Worm (Caenorhabditis elegans): Measurements from ENCODE around the gene ZK697.1.

The ZK697.1 gene

ce11 chrV:1725353-1725752 is 27.2 kb upstream of the ZK697.1 start, which contains the start of gene sri-27:
sri-27 (plus strand) TSS chrV:1725653.
- TF ChIP-seq aha-1 (tag; optimal IDR thresholded peaks at IDR 0.05) = no peak
- no peak for TF ChIP-seq pax-3 (tag; optimal IDR thresholded peaks at IDR 0.05)
- no peak for TF ChIP-seq lin-13 (GFP tag; optimal IDR thresholded peaks at IDR 0.05)

- TF ChIP-seq nhr-20 (tag; optimal IDR thresholded peaks at IDR 0.05) (peak; percentile 29), nhr-77 (tag; optimal IDR thresholded peaks at IDR 0.05) (no peak)
Observed at ce11 chrV:1731918-1732317, 20.7 kb upstream of the ZK697.1 start, which contains the start of gene gst-21. gst-21 (minus strand) TSS chrV:1732018.

- no peak for TF ChIP-seq isw-1 (GFP tag; IDR thresholded peaks at IDR 0.05)
- TF ChIP-seq ceh-8 (GFP tag; optimal IDR thresholded peaks at IDR 0.05) = no peak
- no peak for TF ChIP-seq nhr-85 (tag)
- TF ChIP-seq lin-35 (GFP tag; optimal IDR thresholded peaks at IDR 0.05) = no peak
- no peak for TF ChIP-seq ama-1 (optimal IDR thresholded peaks at IDR 0.05)
- TF ChIP-seq tlp-1 (tag; optimal IDR thresholded peaks at IDR 0.05) = no peak
- TF ChIP-seq lsy-2 (tag; optimal IDR thresholded peaks at IDR 0.05) = no peak
- TF ChIP-seq aly-2 (tag; optimal IDR thresholded peaks at IDR 0.05) = no peak
- TF ChIP-seq ceh-63 (GFP tag; optimal IDR thresholded peaks at IDR 0.05) = no peak
- TF ChIP-seq F16B12.6 (tag; optimal IDR thresholded peaks at IDR 0.05) = no peak
- TF ChIP-seq nhr-71 (tag; optimal IDR thresholded peaks at IDR 0.05) = no peak
- TF ChIP-seq elt-2 (tag; optimal IDR thresholded peaks at IDR 0.05) = no peak
- no peak for TF ChIP-seq unc-86 (tag; optimal IDR thresholded peaks at IDR 0.05)
Observed at ce11 chrV:1734569-1734968, 18.0 kb upstream of the ZK697.1 start, which contains the start of gene str-160. str-160 (plus strand) TSS chrV:1734869.

ce11 chrV:1741074-1741473 is 11.5 kb upstream of the ZK697.1 start, which contains the start of gene srab-25:
srab-25 (minus strand) TSS chrV:1741174.
- TF ChIP-seq pax-3 (tag; optimal IDR thresholded peaks at IDR 0.05) = no peak
- no peak for TF ChIP-seq nhr-71 (tag; optimal IDR thresholded peaks at IDR 0.05)
- no peak for TF ChIP-seq hlh-17 (GFP tag; optimal IDR thresholded peaks at IDR 0.05; ENCODE audit: borderline replicate concordance)
- TF ChIP-seq unc-130 (tag; optimal IDR thresholded peaks at IDR 0.05) = no peak
- TF ChIP-seq zag-1 (tag; optimal IDR thresholded peaks at IDR 0.05) = no peak
- no peak for TF ChIP-seq hpl-2 (GFP tag; optimal IDR thresholded peaks at IDR 0.05)
- no peak for TF ChIP-seq mef-2 (tag; optimal IDR thresholded peaks at IDR 0.05)
- no peak for TF ChIP-seq ceh-8 (GFP tag; optimal IDR thresholded peaks at IDR 0.05)
- TF ChIP-seq aly-2 (tag; optimal IDR thresholded peaks at IDR 0.05) = no peak
- no peak for TF ChIP-seq fkh-10 (GFP tag; optimal IDR thresholded peaks at IDR 0.05)
- TF ChIP-seq sptf-1 (tag; optimal IDR thresholded peaks at IDR 0.05) = no peak
- no peak for TF ChIP-seq mab-9 (GFP tag; IDR thresholded peaks at IDR 0.05)
- no peak for TF ChIP-seq vab-15 (tag; optimal IDR thresholded peaks at IDR 0.05)
- no peak for TF ChIP-seq dsc-1 (tag; optimal IDR thresholded peaks at IDR 0.05)
- no peak for TF ChIP-seq zip-4 (GFP tag; optimal IDR thresholded peaks at IDR 0.05)
- no peak for TF ChIP-seq nhr-77 (tag; optimal IDR thresholded peaks at IDR 0.05)
- no peak for TF ChIP-seq irx-1 (tag; optimal IDR thresholded peaks at IDR 0.05)

ce11 chrV:1743205-1743870 is 9.3 kb upstream of the ZK697.1 start, which contains the start of gene nhr-256:
nhr-256 (plus strand) TSS chrV:1743771.
- peak; percentile 62 for TF ChIP-seq nhr-47 (tag; optimal IDR thresholded peaks at IDR 0.05)
- peak; percentile 40 to 55 (median 48) for TF ChIP-seq dpl-1 (GFP tag; optimal IDR thresholded peaks at IDR 0.05)
- peak; percentile 50 for TF ChIP-seq fkh-8 (tag; optimal IDR thresholded peaks at IDR 0.05)
- TF ChIP-seq zag-1 (tag; optimal IDR thresholded peaks at IDR 0.05) = no peak
- peak; percentile 67 for TF ChIP-seq nhr-77 (tag; optimal IDR thresholded peaks at IDR 0.05)
- TF ChIP-seq lir-3 (tag; optimal IDR thresholded peaks at IDR 0.05; ENCODE audit: poor library complexity) = peak; percentile 32
- TF ChIP-seq rnt-1 (tag; optimal IDR thresholded peaks at IDR 0.05) = peak; percentile 60
- TF ChIP-seq pax-3 (tag; optimal IDR thresholded peaks at IDR 0.05) = no peak
- TF ChIP-seq nhr-237 (tag; optimal IDR thresholded peaks at IDR 0.05) = peak; percentile 49
- no peak for TF ChIP-seq zip-4 (GFP tag; optimal IDR thresholded peaks at IDR 0.05)
- TF ChIP-seq grh-1 (GFP tag; IDR thresholded peaks at IDR 0.05) = no peak
- no peak for TF ChIP-seq ceh-63 (GFP tag; optimal IDR thresholded peaks at IDR 0.05)
- no peak for TF ChIP-seq aha-1 (tag; optimal IDR thresholded peaks at IDR 0.05)
- TF ChIP-seq nhr-71 (tag; optimal IDR thresholded peaks at IDR 0.05) = peak; percentile 84
- peak; percentile 84 for TF ChIP-seq nhr-20 (tag; optimal IDR thresholded peaks at IDR 0.05)
- TF ChIP-seq tbx-2 (tag; optimal IDR thresholded peaks at IDR 0.05) = peak; percentile 67
- no peak for TF ChIP-seq unc-86 (tag; optimal IDR thresholded peaks at IDR 0.05)
- no peak for TF ChIP-seq ztf-4 (tag; optimal IDR thresholded peaks at IDR 0.05)
- no peak for TF ChIP-seq unc-30 (tag; optimal IDR thresholded peaks at IDR 0.05)
- TF ChIP-seq nhr-28 (tag; optimal IDR thresholded peaks at IDR 0.05) = peak; percentile 50
- peak in 1 of 2 experiments; percentile 71 for TF ChIP-seq mdl-1 (tag; optimal IDR thresholded peaks at IDR 0.05)
- no peak for TF ChIP-seq mab-9 (GFP tag; IDR thresholded peaks at IDR 0.05)
- TF ChIP-seq skn-1 (tag; optimal IDR thresholded peaks at IDR 0.05) = peak; percentile 37

All from whole organism, L1 larva.